Fruit fly (Drosophila melanogaster) whole organism, embryonic: ENCODE data around the gene inaE.

Experiments
- BtbVII ChIP-seq: fragments of 200-800 bp; sonication (Bioruptor generic); optimal IDR thresholded peaks from 3 replicates; lab custom pipeline; 2017; ENCODE audit warnings: missing biosample characterization, mild to moderate bottlenecking, missing genetic modification characterization
- CG10147 ChIP-seq: fragments of 200-800 bp; sonication (Bioruptor generic); optimal IDR thresholded peaks from 2 replicates; lab custom pipeline; 2019; ENCODE audit warnings: missing biosample characterization, mild to moderate bottlenecking, missing genetic modification characterization, moderate library complexity
- CG12071 ChIP-seq: fragments of 200-800 bp; sonication (Bioruptor generic); optimal IDR thresholded peaks from 3 replicates; lab custom pipeline; 2018; ENCODE audit warnings: missing biosample characterization, mild to moderate bottlenecking, missing genetic modification characterization
- CG12744 ChIP-seq: fragments of 200-800 bp; sonication (Bioruptor generic); optimal IDR thresholded peaks from 2 replicates; lab custom pipeline; 2016; ENCODE audit warnings: missing biosample characterization, missing genetic modification characterization
- CG13424 ChIP-seq: fragments of 200-800 bp; sonication (Bioruptor generic); optimal IDR thresholded peaks from 2 replicates; lab custom pipeline; 2019; ENCODE audit warnings: missing biosample characterization, mild to moderate bottlenecking, missing genetic modification characterization, moderate library complexity
- CG13775 ChIP-seq: fragments of 200-800 bp; sonication (Bioruptor generic); optimal IDR thresholded peaks from 3 replicates; lab custom pipeline; 2017; ENCODE audit warnings: missing biosample characterization, mild to moderate bottlenecking, missing genetic modification characterization
- CG14710 ChIP-seq: fragments of 200-800 bp; sonication (Bioruptor generic); optimal IDR thresholded peaks from 3 replicates; lab custom pipeline; 2019; ENCODE audit warnings: missing biosample characterization, mild to moderate bottlenecking, missing genetic modification characterization, moderate library complexity
- CG1529 ChIP-seq: fragments of 200-800 bp; sonication (Bioruptor generic); optimal IDR thresholded peaks from 3 replicates; lab custom pipeline; 2018; ENCODE audit warnings: missing biosample characterization, missing genetic modification characterization
- CG16863 ChIP-seq: fragments of 200-800 bp; sonication (Bioruptor generic); optimal IDR thresholded peaks from 3 replicates; lab custom pipeline; 2016; ENCODE audit warnings: missing biosample characterization, missing genetic modification characterization
- CG17359 ChIP-seq: fragments of 200-800 bp; sonication (Bioruptor generic); optimal IDR thresholded peaks from 3 replicates; lab custom pipeline; 2018; ENCODE audit warnings: missing biosample characterization, mild to moderate bottlenecking, missing genetic modification characterization, moderate library complexity
- CG17612 ChIP-seq: fragments of 200-800 bp; sonication (Bioruptor generic); IDR thresholded peaks from 2 replicates; pipeline ENCODE4 v1.3.6; 2022; ENCODE audit warnings: missing biosample characterization, missing genetic modification characterization
- CG2712 ChIP-seq: fragments of 200-800 bp; optimal IDR thresholded peaks from 3 replicates; lab custom pipeline; 2019; ENCODE audit warnings: missing biosample characterization, mild to moderate bottlenecking, missing genetic modification characterization, moderate library complexity
- CG30431 ChIP-seq: fragments of 200-800 bp; sonication (Bioruptor generic); optimal IDR thresholded peaks from 2 replicates; lab custom pipeline; 2017; ENCODE audit warnings: missing biosample characterization, missing genetic modification characterization
- CG6175 ChIP-seq: fragments of 200-800 bp; sonication (Bioruptor generic); IDR thresholded peaks from 3 replicates; pipeline ENCODE4 v1.3.6; 2022; ENCODE audit warnings: missing biosample characterization, missing genetic modification characterization
- CG7357 ChIP-seq: fragments of 200-800 bp; sonication (Bioruptor generic); IDR thresholded peaks from 3 replicates; pipeline ENCODE4 v1.3.6; 2022; ENCODE audit warnings: missing biosample characterization, missing genetic modification characterization
- CG7372 ChIP-seq: fragments of 200-800 bp; sonication (Bioruptor generic); IDR thresholded peaks from 2 replicates; pipeline ENCODE4 v1.3.6; 2022; ENCODE audit warnings: missing biosample characterization, missing genetic modification characterization
- CG7556 ChIP-seq: fragments of 200-800 bp; sonication (Bioruptor generic); optimal IDR thresholded peaks from 2 replicates; lab custom pipeline; 2017; ENCODE audit warnings: missing biosample characterization, mild to moderate bottlenecking, missing genetic modification characterization
- CG8089 ChIP-seq: fragments of 200-800 bp; sonication (Bioruptor generic); optimal IDR thresholded peaks from 3 replicates; lab custom pipeline; 2016; ENCODE audit warnings: missing biosample characterization, missing genetic modification characterization
- CG9932 ChIP-seq: fragments of 200-800 bp; sonication (Bioruptor generic); IDR thresholded peaks from 2 replicates; pipeline ENCODE4 v1.3.6; 2022; ENCODE audit warnings: missing biosample characterization, missing genetic modification characterization
- Deaf1 ChIP-seq: fragments of 200-800 bp; optimal IDR thresholded peaks from 3 replicates; lab custom pipeline; 2019; ENCODE audit warnings: missing biosample characterization, mild to moderate bottlenecking, missing genetic modification characterization, moderate library complexity
- Dfd ChIP-seq, 2 experiments: fragments of >200 bp; optimal IDR thresholded peaks; 2 replicates each; lab custom pipeline; 2017; ENCODE audit warnings: missing biosample characterization in 2 of 2, missing genetic modification characterization in 2 of 2
- Doc3 ChIP-seq: fragments of 200-800 bp; sonication (Bioruptor generic); IDR thresholded peaks from 3 replicates; pipeline ENCODE4 v1.3.6; 2022; ENCODE audit warnings: missing biosample characterization, missing genetic modification characterization; ENCODE audit not compliant: partially characterized antibody
- Dp ChIP-seq: fragments of 200-800 bp; sonication (Bioruptor generic); optimal IDR thresholded peaks from 2 replicates; lab custom pipeline; 2018; ENCODE audit warnings: missing biosample characterization, mild to moderate bottlenecking, missing genetic modification characterization, moderate library complexity
- Eip74EF ChIP-seq, 2 experiments: fragments of 200-800 bp in 1 of 2; fragments of >200 bp in 1 of 2; sonication (Bioruptor generic) in 1 of 2; optimal IDR thresholded peaks; 2 replicates each; lab custom pipeline; 2017 to 2019; ENCODE audit warnings: missing biosample characterization in 2 of 2, missing genetic modification characterization in 2 of 2, mild to moderate bottlenecking in 1 of 2, moderate library complexity in 1 of 2
- HmgZ ChIP-seq: fragments of 200-800 bp; sonication (Bioruptor generic); optimal IDR thresholded peaks from 2 replicates; lab custom pipeline; 2018; ENCODE audit warnings: missing biosample characterization, mild to moderate bottlenecking, missing genetic modification characterization
- Hr3 ChIP-seq: fragments of 200-800 bp; sonication (Bioruptor generic); optimal IDR thresholded peaks from 3 replicates; lab custom pipeline; 2016; ENCODE audit warnings: missing biosample characterization, missing genetic modification characterization
- Hr51 ChIP-seq, 2 experiments: fragments of 200-800 bp; sonication (Bioruptor generic); optimal IDR thresholded peaks; 2 replicates in 1 of 2; 3 replicates in 1 of 2; lab custom pipeline; 2016 to 2018; ENCODE audit warnings: missing biosample characterization in 2 of 2, missing genetic modification characterization in 2 of 2, mild to moderate bottlenecking in 1 of 2, moderate library complexity in 1 of 2
- Hr78 ChIP-seq, 2 experiments: fragments of 200-800 bp in 1 of 2; fragments of >200 bp in 1 of 2; sonication (Bioruptor generic) in 1 of 2; optimal IDR thresholded peaks; 2 replicates each; lab custom pipeline; 2017 to 2019; ENCODE audit warnings: missing biosample characterization in 2 of 2, missing genetic modification characterization in 2 of 2, mild to moderate bottlenecking in 1 of 2, moderate library complexity in 1 of 2
- MBD-R2 ChIP-seq: fragments of 200-800 bp; sonication (Bioruptor generic); IDR thresholded peaks from 2 replicates; pipeline ENCODE4 v1.3.6; 2022; ENCODE audit warnings: missing biosample characterization, missing genetic modification characterization
- Mad ChIP-seq: fragments of 200-800 bp; sonication (Bioruptor generic); optimal IDR thresholded peaks from 2 replicates; lab custom pipeline; 2016; ENCODE audit warnings: missing biosample characterization, missing genetic modification characterization
- ap ChIP-seq: fragments of 200-800 bp; sonication (Bioruptor generic); IDR thresholded peaks from 2 replicates; pipeline ENCODE4 v1.3.6; 2022; ENCODE audit warnings: missing biosample characterization, missing genetic modification characterization
- ase ChIP-seq: fragments of 200-800 bp; sonication (Bioruptor generic); IDR thresholded peaks from 3 replicates; pipeline ENCODE4 v1.3.6; 2022; ENCODE audit warnings: missing biosample characterization, missing genetic modification characterization
- danr ChIP-seq: fragments of 200-800 bp; sonication (Bioruptor generic); IDR thresholded peaks from 2 replicates; pipeline ENCODE4 v1.3.6; 2022; ENCODE audit warnings: missing biosample characterization, missing genetic modification characterization
- esg ChIP-seq: fragments of 200-800 bp; sonication (Bioruptor generic); conservative IDR thresholded peaks from 2 replicates; pipeline ENCODE4 v1.3.6; 2022; ENCODE audit warnings: missing biosample characterization, missing genetic modification characterization
- ham ChIP-seq: fragments of 200-800 bp; sonication (Bioruptor generic); IDR thresholded peaks from 2 replicates; pipeline ENCODE4 v1.3.6; 2022; ENCODE audit warnings: missing biosample characterization, missing genetic modification characterization
- her ChIP-seq: fragments of 200-800 bp; sonication (Bioruptor generic); optimal IDR thresholded peaks from 2 replicates; lab custom pipeline; 2016; ENCODE audit warnings: missing biosample characterization, missing genetic modification characterization
- jumu ChIP-seq: fragments of 200-800 bp; sonication (Bioruptor generic); optimal IDR thresholded peaks from 3 replicates; lab custom pipeline; 2016; ENCODE audit warnings: missing biosample characterization, missing genetic modification characterization
- kay ChIP-seq: fragments of 200-800 bp; sonication (Bioruptor generic); optimal IDR thresholded peaks from 2 replicates; lab custom pipeline; 2016; ENCODE audit warnings: missing biosample characterization, missing genetic modification characterization
- nau ChIP-seq: fragments of 200-800 bp; sonication (Bioruptor generic); optimal IDR thresholded peaks from 3 replicates; lab custom pipeline; 2017; ENCODE audit warnings: missing biosample characterization, mild to moderate bottlenecking, missing genetic modification characterization, missing genetic modification reagents
- oc ChIP-seq: fragments of 200-800 bp; sonication (Bioruptor generic); optimal IDR thresholded peaks from 2 replicates; lab custom pipeline; 2018; ENCODE audit warnings: missing biosample characterization, mild to moderate bottlenecking, missing genetic modification characterization, moderate library complexity
- repo ChIP-seq: fragments of 200-800 bp; sonication (Bioruptor generic); optimal IDR thresholded peaks from 2 replicates; lab custom pipeline; 2016; ENCODE audit warnings: missing biosample characterization, missing genetic modification characterization
- rib ChIP-seq: fragments of 200-800 bp; sonication (Bioruptor generic); IDR thresholded peaks from 2 replicates; pipeline ENCODE4 v1.3.6; 2022; ENCODE audit warnings: missing biosample characterization, missing genetic modification characterization
- row ChIP-seq: fragments of 200-800 bp; sonication (Bioruptor generic); IDR thresholded peaks from 3 replicates; pipeline ENCODE4 v1.3.6; 2022; ENCODE audit warnings: missing biosample characterization, missing genetic modification characterization
- so ChIP-seq: fragments of 200-800 bp; sonication (Bioruptor generic); IDR thresholded peaks from 3 replicates; pipeline ENCODE4 v1.3.6; 2022; ENCODE audit warnings: missing biosample characterization, missing genetic modification characterization
- sr ChIP-seq: fragments of 200-800 bp; sonication (Bioruptor generic); IDR thresholded peaks from 3 replicates; pipeline ENCODE4 v1.3.6; 2022; ENCODE audit warnings: missing biosample characterization, missing genetic modification characterization
- stwl ChIP-seq: fragments of 200-800 bp; sonication (Bioruptor generic); optimal IDR thresholded peaks from 3 replicates; lab custom pipeline; 2018; ENCODE audit warnings: missing biosample characterization, mild to moderate bottlenecking, missing genetic modification characterization, moderate library complexity
- tll ChIP-seq, 2 experiments: fragments of 200-800 bp in 1 of 2; fragments of >200 bp in 1 of 2; sonication (Bioruptor generic) in 1 of 2; optimal IDR thresholded peaks; 2 replicates each; lab custom pipeline; 2017 to 2019; ENCODE audit warnings: missing biosample characterization in 2 of 2, missing genetic modification characterization in 2 of 2, mild to moderate bottlenecking in 1 of 2, moderate library complexity in 1 of 2
- toy ChIP-seq: fragments of 200-800 bp; sonication (Bioruptor generic); IDR thresholded peaks from 2 replicates; pipeline ENCODE4 v1.3.6; 2022; ENCODE audit warnings: missing biosample characterization, missing genetic modification characterization
- tx ChIP-seq: fragments of 200-800 bp; sonication (Bioruptor generic); optimal IDR thresholded peaks from 2 replicates; lab custom pipeline; 2016; ENCODE audit warnings: missing biosample characterization, missing genetic modification characterization
- wek ChIP-seq: fragments of 200-800 bp; sonication (Bioruptor generic); optimal IDR thresholded peaks from 3 replicates; lab custom pipeline; 2018; ENCODE audit warnings: missing biosample characterization, mild to moderate bottlenecking, missing genetic modification characterization, moderate library complexity

The inaE gene

dm6 chrX:13762372-13762883 is 21.1 kb upstream of the inaE start, which contains the start of gene rdgB (continued):
- TF ChIP-seq ase (GFP tag; lab: Robert Waterston, UW), result 0 out of 3 replicates have a peak, but pooled peaks have one; percentile 40
- peak; percentile 68 for TF ChIP-seq CG9932
- no peak for TF ChIP-seq Doc3
- peak; percentile 65 for TF ChIP-seq HmgZ
- peak; percentile 70 for TF ChIP-seq nau (GFP tag; lab: Kevin White, UChicago)
- TF ChIP-seq sr (GFP tag; lab: Robert Waterston, UW), result no peak
- TF ChIP-seq repo (GFP tag; lab: Kevin White, UChicago), result no peak
- TF ChIP-seq CG17612 (GFP tag; lab: Robert Waterston, UW), result no peak
- TF ChIP-seq kay (GFP tag; lab: Kevin White, UChicago), result no peak
- 0 out of 2 replicates have a peak, but pooled peaks have one; percentile 44 for TF ChIP-seq esg (GFP tag; lab: Robert Waterston, UW)
- TF ChIP-seq Dp (GFP tag; lab: Kevin White, UChicago), result no peak
- peak; percentile 58 for TF ChIP-seq CG30431 (GFP tag; lab: Kevin White, UChicago)
- no peak for TF ChIP-seq tll (GFP tag; optimal IDR thresholded peaks at IDR 0.05; lab: Kevin White, UChicago)
- no peak for TF ChIP-seq wek
- TF ChIP-seq CG17359 (tag; lab: Kevin White, UChicago), result peak; percentile 80
- TF ChIP-seq oc, result peak; percentile 63
- peak; percentile 87 for TF ChIP-seq CG13424
- peak; percentile 95 for TF ChIP-seq row
- TF ChIP-seq Dfd (GFP tag; optimal IDR thresholded peaks at IDR 0.05; lab: Kevin White, UChicago), result no peak
- no peak for TF ChIP-seq Hr78 (GFP tag; optimal IDR thresholded peaks at IDR 0.05; lab: Kevin White, UChicago)
- TF ChIP-seq CG12744 (GFP tag; lab: Kevin White, UChicago), result peak; percentile 27
- TF ChIP-seq CG7372, result peak; percentile 68
- no peak for TF ChIP-seq stwl (tag; lab: Kevin White, UChicago)
- TF ChIP-seq jumu (GFP tag; lab: Kevin White, UChicago), result no peak
- peak; percentile 82 for TF ChIP-seq CG1529 (GFP tag; lab: Kevin White, UChicago)
- TF ChIP-seq danr (GFP tag; lab: Robert Waterston, UW), result peak; percentile 36; the same call in 1 of the 2 replicates
- peak; percentile 66 for TF ChIP-seq rib (GFP tag; lab: Robert Waterston, UW)
- peak; percentile 70 for TF ChIP-seq CG14710 (tag; lab: Kevin White, UChicago)
- peak; percentile 62; the same call in 2 of the 3 replicates for TF ChIP-seq so (GFP tag; lab: Robert Waterston, UW)
- peak; percentile 84 for TF ChIP-seq CG7556 (GFP tag; lab: Kevin White, UChicago)
- TF ChIP-seq Eip74EF (GFP tag; optimal IDR thresholded peaks at IDR 0.05; lab: Kevin White, UChicago), result peak in 1 of 2 experiments; percentile 69
- TF ChIP-seq CG16863 (GFP tag; lab: Kevin White, UChicago), result peak; percentile 7
- TF ChIP-seq CG2712 (tag; lab: Kevin White, UChicago), result peak; percentile 85
- no peak for TF ChIP-seq CG6175
- 0 out of 2 replicates have a peak, but pooled peaks have one; percentile 14 for TF ChIP-seq ap (GFP tag; lab: Robert Waterston, UW)
- TF ChIP-seq her, result no peak
- TF ChIP-seq CG8089, result no peak
- peak; percentile 46 for TF ChIP-seq BtbVII (GFP tag; lab: Kevin White, UChicago)
- TF ChIP-seq Hr51 (GFP tag; optimal IDR thresholded peaks at IDR 0.05; lab: Kevin White, UChicago), result peak; percentile 43 to 85
- no peak for TF ChIP-seq MBD-R2 (GFP tag; lab: Robert Waterston, UW)
- peak; percentile 60; the same call in 2 of the 3 replicates for TF ChIP-seq CG7357 (GFP tag; lab: Robert Waterston, UW)
- TF ChIP-seq tx (GFP tag; lab: Kevin White, UChicago), result no peak
- peak; percentile 77 for TF ChIP-seq Hr3 (GFP tag; lab: Kevin White, UChicago)
- peak; percentile 62 for TF ChIP-seq Mad (GFP tag; lab: Kevin White, UChicago)
- TF ChIP-seq CG13775 (GFP tag; lab: Kevin White, UChicago), result peak; percentile 81
- TF ChIP-seq Deaf1 (tag; lab: Kevin White, UChicago), result peak; percentile 96
- peak; percentile 23 for TF ChIP-seq CG12071 (GFP tag; lab: Kevin White, UChicago)
- peak; percentile 78 for TF ChIP-seq CG10147 (GFP tag; lab: Kevin White, UChicago)
- 0 out of 2 replicates have a peak, but pooled peaks have one; percentile 33 for TF ChIP-seq toy (GFP tag; lab: Robert Waterston, UW)
- TF ChIP-seq ham (GFP tag; lab: Robert Waterston, UW), result no peak
